Worm (Caenorhabditis elegans): ENCODE results near the gene pdtf-1.

DNA sequence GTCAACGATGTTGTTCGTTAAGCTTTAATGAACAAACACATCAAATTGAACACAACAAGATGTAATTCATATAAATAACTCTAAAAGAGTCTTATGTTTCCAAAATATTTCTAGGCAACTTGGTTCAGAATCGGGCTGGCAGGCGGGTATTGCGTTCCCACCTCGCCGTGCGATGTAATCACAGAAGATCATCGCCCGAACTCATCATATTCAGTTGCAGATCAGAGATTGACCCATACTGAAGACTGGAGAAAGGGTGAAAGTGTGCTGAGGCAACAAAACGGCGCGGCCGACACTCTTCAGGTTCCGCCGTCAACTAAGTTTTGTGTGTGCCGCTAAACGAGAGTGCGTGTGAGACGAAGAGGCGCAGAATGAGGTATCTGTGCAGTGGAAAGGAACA, 4.3 kb upstream of the pdtf-1 start:
- TF ChIP-seq aly-2 (tag; optimal IDR thresholded peaks at IDR 0.05) (no peak), fos-1 (tag; optimal IDR thresholded peaks at IDR 0.05) (peak; percentile 86), lsy-2 (tag; optimal IDR thresholded peaks at IDR 0.05) (peak; percentile 82 to 88), ama-1 (optimal IDR thresholded peaks at IDR 0.05) (peak; percentile 98), snpc-4 (tag; optimal IDR thresholded peaks at IDR 0.05) (peak; percentile 99)
